Fruit fly (Drosophila melanogaster) whole organism, embryonic: ENCODE data around the gene Pp2A-29B.

ENCODE experiments used
- Ada2b ChIP-seq: fragments of 200-800 bp; sonication (Bioruptor generic); IDR thresholded peaks from 2 replicates; pipeline ENCODE4 v1.3.6; 2022; ENCODE audit warnings: missing biosample characterization, missing genetic modification characterization
- CG10321 ChIP-seq: fragments of 200-800 bp; sonication (Bioruptor generic); IDR thresholded peaks from 2 replicates; pipeline ENCODE4 v1.3.6; 2022; ENCODE audit warnings: missing biosample characterization, missing genetic modification characterization
- CG12299 ChIP-seq: fragments of 200-800 bp; sonication (Bioruptor generic); optimal IDR thresholded peaks from 2 replicates; lab custom pipeline; 2018; ENCODE audit warnings: missing biosample characterization, mild to moderate bottlenecking, missing genetic modification characterization
- CG12769 ChIP-seq: fragments of 200-800 bp; sonication (Bioruptor generic); optimal IDR thresholded peaks from 2 replicates; lab custom pipeline; 2019; ENCODE audit warnings: missing biosample characterization, mild to moderate bottlenecking, missing genetic modification characterization, moderate library complexity
- CG12942 ChIP-seq: fragments of 200-800 bp; sonication (Bioruptor generic); optimal IDR thresholded peaks from 3 replicates; lab custom pipeline; 2016; ENCODE audit warnings: missing biosample characterization, missing genetic modification characterization
- CG15696 ChIP-seq: fragments of 200-800 bp; sonication (Bioruptor generic); optimal IDR thresholded peaks from 2 replicates; lab custom pipeline; 2019; ENCODE audit warnings: missing biosample characterization, mild to moderate bottlenecking, missing genetic modification characterization, moderate library complexity
- CG32772 ChIP-seq: fragments of 200-800 bp; sonication (Bioruptor generic); IDR thresholded peaks from 2 replicates; pipeline ENCODE4 v1.3.6; 2022; ENCODE audit warnings: missing biosample characterization, missing genetic modification characterization
- CG3847 ChIP-seq: fragments of 200-800 bp; sonication (Bioruptor generic); IDR thresholded peaks from 2 replicates; pipeline ENCODE4 v1.3.6; 2022; ENCODE audit warnings: missing biosample characterization, missing genetic modification characterization
- CG3995 ChIP-seq: fragments of 200-800 bp; sonication (Bioruptor generic); optimal IDR thresholded peaks from 3 replicates; lab custom pipeline; 2016; ENCODE audit warnings: missing biosample characterization, missing genetic modification characterization
- CG43689 ChIP-seq: fragments of 200-800 bp; sonication (Bioruptor generic); IDR thresholded peaks from 2 replicates; pipeline ENCODE4 v1.3.6; 2022; ENCODE audit warnings: missing biosample characterization, missing genetic modification characterization
- CG4730 ChIP-seq: fragments of 200-800 bp; sonication (Bioruptor generic); IDR thresholded peaks from 2 replicates; pipeline ENCODE4 v1.3.6; 2022; ENCODE audit warnings: missing biosample characterization, missing genetic modification characterization
- CG6654 ChIP-seq: fragments of 200-800 bp; sonication (Bioruptor generic); optimal IDR thresholded peaks from 2 replicates; lab custom pipeline; 2017; ENCODE audit warnings: missing biosample characterization, mild to moderate bottlenecking, missing genetic modification characterization
- CG6765 ChIP-seq: fragments of 200-800 bp; sonication (Bioruptor generic); optimal IDR thresholded peaks from 3 replicates; lab custom pipeline; 2017; ENCODE audit warnings: missing biosample characterization, mild to moderate bottlenecking, missing genetic modification characterization
- CG6791 ChIP-seq: fragments of 200-800 bp; sonication (Bioruptor generic); IDR thresholded peaks from 3 replicates; pipeline ENCODE4 v1.3.6; 2022; ENCODE audit warnings: missing biosample characterization, missing genetic modification characterization; ENCODE audit not compliant: partially characterized antibody
- CG7357 ChIP-seq: fragments of 200-800 bp; sonication (Bioruptor generic); IDR thresholded peaks from 3 replicates; pipeline ENCODE4 v1.3.6; 2022; ENCODE audit warnings: missing biosample characterization, missing genetic modification characterization
- CG7987 ChIP-seq: fragments of 200-800 bp; sonication (Bioruptor generic); optimal IDR thresholded peaks from 2 replicates; lab custom pipeline; 2018; ENCODE audit warnings: missing biosample characterization, mild to moderate bottlenecking, missing genetic modification characterization, moderate library complexity
- Dip3 ChIP-seq: fragments of 200-800 bp; sonication (Bioruptor generic); optimal IDR thresholded peaks from 3 replicates; lab custom pipeline; 2016; ENCODE audit warnings: missing biosample characterization, missing genetic modification characterization
- Doc3 ChIP-seq: fragments of 200-800 bp; sonication (Bioruptor generic); IDR thresholded peaks from 3 replicates; pipeline ENCODE4 v1.3.6; 2022; ENCODE audit warnings: missing biosample characterization, missing genetic modification characterization; ENCODE audit not compliant: partially characterized antibody
- H15 ChIP-seq: fragments of 200-800 bp; sonication (Bioruptor generic); IDR thresholded peaks from 3 replicates; pipeline ENCODE4 v1.3.6; 2022; ENCODE audit warnings: missing biosample characterization, missing genetic modification characterization
- H2.0 ChIP-seq: fragments of 200-800 bp; sonication (Bioruptor generic); IDR thresholded peaks from 2 replicates; pipeline ENCODE4 v1.3.6; 2022; ENCODE audit warnings: missing biosample characterization, missing genetic modification characterization
- Hr3 ChIP-seq: fragments of 200-800 bp; sonication (Bioruptor generic); optimal IDR thresholded peaks from 3 replicates; lab custom pipeline; 2016; ENCODE audit warnings: missing biosample characterization, missing genetic modification characterization
- Mad ChIP-seq: fragments of 200-800 bp; sonication (Bioruptor generic); optimal IDR thresholded peaks from 2 replicates; lab custom pipeline; 2016; ENCODE audit warnings: missing biosample characterization, missing genetic modification characterization
- Sin3A ChIP-seq: fragments of >200 bp; optimal IDR thresholded peaks from 2 replicates; lab custom pipeline; 2018
- Stat92E ChIP-seq, 3 experiments: fragments of >200 bp in 2 of 3; fragments of 200-800 bp in 1 of 3; sonication (Bioruptor generic) in 1 of 3; optimal IDR thresholded peaks; 2 replicates each; lab custom pipeline; 2017 to 2019; ENCODE audit warnings: missing biosample characterization in 3 of 3, missing genetic modification characterization in 3 of 3, mild to moderate bottlenecking in 1 of 3, moderate library complexity in 1 of 3
- Taf1 ChIP-seq: fragments of 200-800 bp; sonication (Bioruptor generic); IDR thresholded peaks from 2 replicates; pipeline ENCODE4 v1.3.6; 2022; ENCODE audit warnings: missing biosample characterization, missing genetic modification characterization
- amos ChIP-seq: fragments of 200-800 bp; sonication (Bioruptor generic); IDR thresholded peaks from 2 replicates; pipeline ENCODE4 v1.3.6; 2022; ENCODE audit warnings: missing biosample characterization, missing genetic modification characterization; ENCODE audit not compliant: partially characterized antibody
- bigmax ChIP-seq: fragments of 200-800 bp; sonication (Bioruptor generic); optimal IDR thresholded peaks from 2 replicates; lab custom pipeline; 2018; ENCODE audit warnings: missing biosample characterization, mild to moderate bottlenecking, missing genetic modification characterization
- bowl ChIP-seq: fragments of 200-800 bp; sonication (Bioruptor generic); IDR thresholded peaks from 2 replicates; pipeline ENCODE4 v1.3.6; 2022; ENCODE audit warnings: missing biosample characterization, missing genetic modification characterization
- chm ChIP-seq: fragments of 200-800 bp; sonication (Bioruptor generic); IDR thresholded peaks from 2 replicates; pipeline ENCODE4 v1.3.6; 2022; ENCODE audit warnings: missing biosample characterization, missing genetic modification characterization
- dan ChIP-seq: fragments of 200-800 bp; sonication (Bioruptor generic); IDR thresholded peaks from 2 replicates; pipeline ENCODE4 v1.3.6; 2022; ENCODE audit warnings: missing biosample characterization, missing genetic modification characterization
- dysf ChIP-seq: fragments of 200-800 bp; sonication (Bioruptor generic); IDR thresholded peaks from 3 replicates; pipeline ENCODE4 v1.3.6; 2022; ENCODE audit warnings: missing biosample characterization, missing genetic modification characterization
- fru ChIP-seq: fragments of >200 bp; optimal IDR thresholded peaks from 2 replicates; lab custom pipeline; 2017
- jumu ChIP-seq: fragments of 200-800 bp; sonication (Bioruptor generic); optimal IDR thresholded peaks from 3 replicates; lab custom pipeline; 2016; ENCODE audit warnings: missing biosample characterization, missing genetic modification characterization
- klu ChIP-seq: fragments of 200-800 bp; sonication (Bioruptor generic); IDR thresholded peaks from 2 replicates; pipeline ENCODE4 v1.3.6; 2022; ENCODE audit warnings: missing biosample characterization, missing genetic modification characterization
- lola ChIP-seq, 3 experiments: fragments of >200 bp in 2 of 3; fragments of 200-800 bp in 1 of 3; sonication (Bioruptor generic) in 1 of 3; optimal IDR thresholded peaks; 2 replicates each; lab custom pipeline; 2017 to 2019; ENCODE audit warnings: missing biosample characterization in 3 of 3, missing genetic modification characterization in 3 of 3, mild to moderate bottlenecking in 1 of 3, moderate library complexity in 1 of 3
- luna ChIP-seq: fragments of 200-800 bp; sonication (Bioruptor generic); optimal IDR thresholded peaks from 2 replicates; lab custom pipeline; 2016; ENCODE audit warnings: missing biosample characterization, missing genetic modification characterization
- mirr ChIP-seq: fragments of 200-800 bp; sonication (Bioruptor generic); optimal IDR thresholded peaks from 3 replicates; lab custom pipeline; 2018; ENCODE audit warnings: missing biosample characterization, mild to moderate bottlenecking, missing genetic modification characterization
- p53 ChIP-seq: fragments of 200-800 bp; sonication (Bioruptor generic); optimal IDR thresholded peaks from 2 replicates; lab custom pipeline; 2016; ENCODE audit warnings: missing biosample characterization, missing genetic modification characterization
- pfk ChIP-seq: fragments of 200-800 bp; sonication (Bioruptor generic); optimal IDR thresholded peaks from 2 replicates; lab custom pipeline; 2018; ENCODE audit warnings: missing biosample characterization, mild to moderate bottlenecking, missing genetic modification characterization, moderate library complexity
- prd ChIP-seq, 3 experiments: fragments of >200 bp in 2 of 3; fragments of 200-800 bp in 1 of 3; sonication (Bioruptor generic) in 1 of 3; optimal IDR thresholded peaks in 2 of 3; IDR thresholded peaks in 1 of 3; 2 replicates in 2 of 3; 3 replicates in 1 of 3; pipeline versions ENCODE4 v1.3.6 to Lab custom; 2017 to 2022; ENCODE audit warnings: missing biosample characterization in 1 of 3, missing genetic modification characterization in 1 of 3
- pum ChIP-seq: fragments of 200-800 bp; sonication (Bioruptor generic); optimal IDR thresholded peaks from 2 replicates; lab custom pipeline; 2016; ENCODE audit warnings: missing biosample characterization, missing genetic modification characterization
- ranshi ChIP-seq: fragments of 200-800 bp; sonication (Bioruptor generic); IDR thresholded peaks from 2 replicates; pipeline ENCODE4 v1.3.6; 2022; ENCODE audit warnings: missing biosample characterization, missing genetic modification characterization
- scrt ChIP-seq: fragments of 200-800 bp; sonication (Bioruptor generic); optimal IDR thresholded peaks from 2 replicates; lab custom pipeline; 2018; ENCODE audit warnings: missing biosample characterization, mild to moderate bottlenecking, missing genetic modification characterization, moderate library complexity
- sima ChIP-seq: fragments of 200-800 bp; sonication (Bioruptor generic); optimal IDR thresholded peaks from 2 replicates; lab custom pipeline; 2016; ENCODE audit warnings: missing biosample characterization, missing genetic modification characterization
- trh ChIP-seq: fragments of 200-800 bp; sonication (Bioruptor generic); optimal IDR thresholded peaks from 2 replicates; lab custom pipeline; 2016; ENCODE audit warnings: missing biosample characterization, missing genetic modification characterization
- wor ChIP-seq: fragments of 200-800 bp; sonication (Bioruptor generic); IDR thresholded peaks from 2 replicates; pipeline ENCODE4 v1.3.6; 2022; ENCODE audit warnings: missing biosample characterization, missing genetic modification characterization
- yki ChIP-seq: fragments of >200 bp; optimal IDR thresholded peaks from 3 replicates; lab custom pipeline; 2018
- zen2 ChIP-seq: fragments of 200-800 bp; sonication (Bioruptor generic); IDR thresholded peaks from 3 replicates; pipeline ENCODE4 v1.3.6; 2022; ENCODE audit warnings: missing biosample characterization, missing genetic modification characterization; ENCODE audit not compliant: partially characterized antibody

The Pp2A-29B gene

DNA sequence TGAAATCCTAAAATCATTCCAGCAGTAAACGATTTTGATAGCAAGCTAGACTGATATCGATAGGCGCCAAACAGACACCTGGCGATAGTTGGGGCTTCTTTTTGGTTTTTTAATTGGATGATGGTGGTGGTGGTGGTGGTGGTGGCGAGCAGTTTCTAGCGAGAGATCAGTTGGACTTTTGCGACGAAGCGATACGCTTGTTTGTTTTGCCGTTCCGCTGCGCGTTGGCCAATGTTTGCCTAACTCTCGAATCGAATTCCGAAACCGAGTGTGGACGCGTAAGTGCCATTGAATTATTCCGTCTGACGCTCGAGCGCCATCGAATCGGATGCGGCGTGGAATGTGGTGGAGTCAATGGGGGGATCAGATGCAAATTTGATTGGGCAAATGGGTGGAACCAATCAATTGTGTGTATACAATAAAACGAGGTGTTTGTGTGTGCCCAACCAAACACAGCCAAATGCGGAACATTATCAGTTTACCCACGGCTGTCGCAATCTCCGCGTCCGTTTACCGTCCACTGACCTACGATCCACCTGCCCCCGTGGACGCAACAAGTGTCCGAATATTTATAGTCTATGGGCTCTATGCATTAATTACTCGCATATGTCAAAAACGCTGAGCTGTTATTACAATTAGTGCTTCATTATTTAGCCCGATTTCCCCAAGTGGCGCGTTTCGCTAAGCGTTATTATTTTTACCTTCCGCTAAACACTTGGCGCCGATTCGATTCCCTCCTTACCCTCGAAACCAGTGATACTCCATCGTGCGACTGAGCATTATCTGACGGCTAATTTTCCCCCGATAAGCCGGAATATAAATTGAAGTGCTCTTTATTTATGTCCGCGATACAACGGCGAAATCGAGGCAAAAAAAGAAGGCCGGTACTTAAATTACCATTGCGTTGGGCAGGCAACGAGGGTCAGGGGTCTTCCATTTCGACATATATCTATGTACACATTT, 4.8 kb downstream of the Pp2A-29B start, which contains the start of gene CG17292 (continued):
- TF ChIP-seq CG6654 (GFP tag; lab: Kevin White, UChicago) = no peak
- TF ChIP-seq CG3847 (GFP tag; lab: Robert Waterston, UW) = peak; percentile 61
- peak; percentile 90 for TF ChIP-seq CG6791
- no peak for TF ChIP-seq jumu (GFP tag; lab: Kevin White, UChicago)
- no peak for TF ChIP-seq pum (GFP tag; lab: Kevin White, UChicago)
- TF ChIP-seq mirr (GFP tag; lab: Kevin White, UChicago) = peak; percentile 62
- 0 out of 2 replicates have a peak, but pooled peaks have one; percentile 10 for TF ChIP-seq Taf1
- no peak for TF ChIP-seq bigmax (GFP tag; lab: Kevin White, UChicago)
- TF ChIP-seq fru (lab: Kevin White, UChicago) = no peak
- no peak for TF ChIP-seq luna
- TF ChIP-seq Sin3A = no peak
- TF ChIP-seq Ada2b (GFP tag; lab: Robert Waterston, UW) = peak; percentile 20; the same call in 1 of the 2 replicates
- TF ChIP-seq trh (GFP tag; lab: Kevin White, UChicago) = no peak
- peak; percentile 56; the same call in 2 of the 3 replicates for TF ChIP-seq dysf
- TF ChIP-seq p53 (GFP tag; lab: Kevin White, UChicago) = no peak
- no peak for TF ChIP-seq Stat92E (GFP tag; optimal IDR thresholded peaks at IDR 0.05; lab: Kevin White, UChicago)
- TF ChIP-seq lola (GFP tag; optimal IDR thresholded peaks at IDR 0.05; lab: Kevin White, UChicago) = no peak
- peak; percentile 26 for TF ChIP-seq CG12942
- peak; percentile 60; the same call in 1 of the 2 replicates for TF ChIP-seq chm
- no peak for TF ChIP-seq dan
- no peak for TF ChIP-seq CG43689
- TF ChIP-seq CG4730 = no peak
- peak; percentile 82 for TF ChIP-seq zen2 (GFP tag; lab: Robert Waterston, UW)
- peak; percentile 37; the same call in 1 of the 2 replicates for TF ChIP-seq H2.0 (GFP tag; lab: Robert Waterston, UW)
- TF ChIP-seq H15 (GFP tag; lab: Robert Waterston, UW) = peak; percentile 35; the same call in 1 of the 3 replicates
- TF ChIP-seq CG6765 (GFP tag; lab: Kevin White, UChicago) = peak; percentile 29
- TF ChIP-seq ranshi (GFP tag; lab: Robert Waterston, UW) = peak; percentile 58; the same call in 1 of the 2 replicates
- no peak for TF ChIP-seq CG15696 (tag; lab: Kevin White, UChicago)
- peak; percentile 31; the same call in 1 of the 2 replicates for TF ChIP-seq CG32772
- TF ChIP-seq sima (GFP tag; lab: Kevin White, UChicago) = no peak
- no peak for TF ChIP-seq wor (GFP tag; lab: Robert Waterston, UW)
- TF ChIP-seq yki (lab: Kevin White, UChicago) = no peak
- peak; percentile 6 for TF ChIP-seq pfk (GFP tag; lab: Kevin White, UChicago)
- TF ChIP-seq Doc3 (GFP tag; lab: Robert Waterston, UW) = peak; percentile 87
- TF ChIP-seq Hr3 (GFP tag; lab: Kevin White, UChicago) = no peak
- no peak for TF ChIP-seq CG12299 (tag; lab: Kevin White, UChicago)
- no peak for TF ChIP-seq prd (optimal IDR thresholded peaks at IDR 0.05; lab: Kevin White, UChicago)
- peak; percentile 35; the same call in 1 of the 3 replicates for TF ChIP-seq prd (GFP tag; IDR thresholded peaks at IDR 0.05; lab: Robert Waterston, UW)
- TF ChIP-seq scrt (GFP tag; lab: Kevin White, UChicago) = no peak
- TF ChIP-seq CG12769 (tag; lab: Kevin White, UChicago) = peak; percentile 75
- TF ChIP-seq CG3995 (GFP tag; lab: Kevin White, UChicago) = peak; percentile 19
- TF ChIP-seq CG10321 (GFP tag; lab: Robert Waterston, UW) = 0 out of 2 replicates have a peak, but pooled peaks have one; percentile 60
- 0 out of 3 replicates have a peak, but pooled peaks have one; percentile 27 for TF ChIP-seq CG7357
- TF ChIP-seq bowl (GFP tag; lab: Robert Waterston, UW) = peak; percentile 59; the same call in 1 of the 2 replicates
- no peak for TF ChIP-seq klu (GFP tag; lab: Robert Waterston, UW)
- peak; percentile 55 for TF ChIP-seq CG7987
- peak; percentile 32 for TF ChIP-seq Dip3
- TF ChIP-seq Mad (GFP tag; lab: Kevin White, UChicago) = peak; percentile 42
- peak; percentile 94 for TF ChIP-seq amos
